Fruit fly (Drosophila melanogaster) whole organism, wandering third instar larva: ENCODE results near the gene scf.

Experiments used
- CG32264 ChIP-seq: fragments of 200-800 bp; sonication (Bioruptor generic); optimal IDR thresholded peaks from 2 replicates; lab custom pipeline; 2016; ENCODE audit warnings: missing biosample characterization, missing genetic modification characterization
- CG9705 ChIP-seq: fragments of 200-800 bp; sonication (Bioruptor generic); optimal IDR thresholded peaks from 2 replicates; lab custom pipeline; 2018; ENCODE audit warnings: missing biosample characterization, mild to moderate bottlenecking, missing genetic modification characterization
- Dfd ChIP-seq: fragments of >200 bp; optimal IDR thresholded peaks from 2 replicates; lab custom pipeline; 2017; ENCODE audit warnings: missing biosample characterization, missing genetic modification characterization
- Dif ChIP-seq: fragments of 200-275, 200-300 bp; sonication (Bioruptor generic); optimal IDR thresholded peaks from 2 replicates; lab custom pipeline; 2018; ENCODE audit warnings: missing biosample characterization, missing genetic modification characterization; ENCODE audit not compliant: partially characterized antibody
- GATAd ChIP-seq: sonication (Bioruptor generic); optimal IDR thresholded peaks from 2 replicates; lab custom pipeline; 2016; ENCODE audit warnings: missing biosample characterization, missing genetic modification characterization
- HLH106 ChIP-seq: fragments of 200-800 bp; optimal IDR thresholded peaks from 3 replicates; lab custom pipeline; 2019; ENCODE audit warnings: missing biosample characterization, mild to moderate bottlenecking, missing genetic modification characterization, moderate library complexity
- Hnf4 ChIP-seq: fragments of 200-800 bp; sonication (Bioruptor generic); optimal IDR thresholded peaks from 2 replicates; lab custom pipeline; 2016; ENCODE audit warnings: missing biosample characterization, mild to moderate bottlenecking, missing genetic modification characterization
- Hr78 ChIP-seq: fragments of >200 bp; optimal IDR thresholded peaks from 2 replicates; lab custom pipeline; 2017; ENCODE audit warnings: missing biosample characterization, missing genetic modification characterization
- Hr83 ChIP-seq: fragments of 200-300 bp; sonication (Bioruptor generic); optimal IDR thresholded peaks from 2 replicates; lab custom pipeline; 2016; ENCODE audit warnings: missing biosample characterization, mild to moderate bottlenecking, missing genetic modification characterization, moderate library complexity; ENCODE audit not compliant: poor library complexity, severe bottlenecking
- Jra ChIP-seq: sonication (Bioruptor generic); optimal IDR thresholded peaks from 2 replicates; lab custom pipeline; 2016; ENCODE audit warnings: missing biosample characterization, missing genetic modification characterization
- Mio ChIP-seq: sonication (Bioruptor generic); optimal IDR thresholded peaks from 2 replicates; lab custom pipeline; 2016; ENCODE audit warnings: missing biosample characterization, missing genetic modification characterization
- Myc ChIP-seq: fragments of >200 bp; optimal IDR thresholded peaks from 2 replicates; lab custom pipeline; 2017
- OdsH ChIP-seq: fragments of 200-800 bp; sonication (Bioruptor generic); optimal IDR thresholded peaks from 2 replicates; lab custom pipeline; 2016; ENCODE audit warnings: missing biosample characterization, mild to moderate bottlenecking, missing genetic modification characterization
- Rel ChIP-seq, 2 experiments: fragments of 200-800 bp; sonication (Bioruptor generic) in 1 of 2; optimal IDR thresholded peaks; 2 replicates in 1 of 2; 3 replicates in 1 of 2; lab custom pipeline; 2016 to 2019; ENCODE audit warnings: mild to moderate bottlenecking in 2 of 2, missing biosample characterization in 2 of 2, missing genetic modification characterization in 2 of 2, moderate library complexity in 1 of 2
- Sp1 ChIP-seq: fragments of 200-800 bp; sonication (Bioruptor generic); optimal IDR thresholded peaks from 3 replicates; lab custom pipeline; 2019; ENCODE audit warnings: missing biosample characterization, mild to moderate bottlenecking, missing genetic modification characterization, moderate library complexity
- Vsx2 ChIP-seq: fragments of 200-300, 225-300 bp; sonication (Bioruptor generic); optimal IDR thresholded peaks from 2 replicates; lab custom pipeline; 2018; ENCODE audit warnings: missing biosample characterization, missing genetic modification characterization; ENCODE audit not compliant: partially characterized antibody
- br ChIP-seq: fragments of 200-800 bp; sonication (Bioruptor generic); optimal IDR thresholded peaks from 2 replicates; lab custom pipeline; 2016; ENCODE audit warnings: missing biosample characterization, missing genetic modification characterization
- brk ChIP-seq: fragments of 200-800 bp; sonication (Bioruptor generic); optimal IDR thresholded peaks from 2 replicates; lab custom pipeline; 2016; ENCODE audit warnings: missing biosample characterization, mild to moderate bottlenecking, missing genetic modification characterization
- dl ChIP-seq, 2 experiments: fragments of 175-275, 200-275 bp in 1 of 2; fragments of 200-275 bp in 1 of 2; sonication (Bioruptor generic); optimal IDR thresholded peaks; lab custom pipeline; 2018; ENCODE audit warnings: mild to moderate bottlenecking in 2 of 2, missing biosample characterization in 2 of 2, missing genetic modification characterization in 2 of 2, moderate library complexity in 2 of 2; ENCODE audit not compliant: partially characterized antibody in 2 of 2, insufficient read depth in 1 of 2
- dmrt93B ChIP-seq: fragments of 200-800 bp; sonication (Bioruptor generic); optimal IDR thresholded peaks from 2 replicates; lab custom pipeline; 2018; ENCODE audit warnings: missing biosample characterization, mild to moderate bottlenecking, missing genetic modification characterization
- ey ChIP-seq: fragments of 200-800 bp; sonication (Bioruptor generic); optimal IDR thresholded peaks from 2 replicates; lab custom pipeline; 2016; ENCODE audit warnings: missing biosample characterization, missing genetic modification characterization
- foxo ChIP-seq, 2 experiments: fragments of 200-800 bp; sonication (Bioruptor generic); optimal IDR thresholded peaks; 2 replicates in 1 of 2; 3 replicates in 1 of 2; lab custom pipeline; 2016 to 2017; ENCODE audit warnings: missing biosample characterization in 2 of 2, missing genetic modification characterization in 2 of 2
- fru ChIP-seq: fragments of 200-800 bp; sonication (Bioruptor generic); optimal IDR thresholded peaks from 3 replicates; lab custom pipeline; 2016; ENCODE audit warnings: missing biosample characterization, mild to moderate bottlenecking, missing genetic modification characterization
- h ChIP-seq: fragments of 200-800 bp; sonication (Bioruptor generic); optimal IDR thresholded peaks from 3 replicates; lab custom pipeline; 2016; ENCODE audit warnings: missing biosample characterization, mild to moderate bottlenecking, missing genetic modification characterization
- lola ChIP-seq: fragments of >200 bp; optimal IDR thresholded peaks from 2 replicates; lab custom pipeline; 2017; ENCODE audit warnings: missing biosample characterization, missing genetic modification characterization
- pan ChIP-seq: fragments of >200 bp; optimal IDR thresholded peaks from 2 replicates; lab custom pipeline; 2017
- psq ChIP-seq: fragments of 200-800 bp; sonication (Bioruptor generic); optimal IDR thresholded peaks from 3 replicates; lab custom pipeline; 2017; ENCODE audit warnings: missing biosample characterization, mild to moderate bottlenecking, missing genetic modification characterization, moderate library complexity
- rgr ChIP-seq: fragments of 200-800 bp; sonication (Bioruptor generic); optimal IDR thresholded peaks from 3 replicates; lab custom pipeline; 2016; ENCODE audit warnings: missing biosample characterization, mild to moderate bottlenecking, missing genetic modification characterization
- sage ChIP-seq: fragments of 200-800 bp; sonication (Bioruptor generic); optimal IDR thresholded peaks from 2 replicates; lab custom pipeline; 2016; ENCODE audit warnings: missing biosample characterization, mild to moderate bottlenecking, missing genetic modification characterization
- sv ChIP-seq: fragments of 200-800 bp; sonication (Bioruptor generic); optimal IDR thresholded peaks from 3 replicates; lab custom pipeline; 2016; ENCODE audit warnings: missing biosample characterization, missing genetic modification characterization
- tai ChIP-seq: sonication (Bioruptor generic); optimal IDR thresholded peaks from 2 replicates; lab custom pipeline; 2016; ENCODE audit warnings: missing biosample characterization, missing genetic modification characterization
- usp ChIP-seq: fragments of >200 bp; optimal IDR thresholded peaks from 2 replicates; lab custom pipeline; 2017; ENCODE audit warnings: missing biosample characterization, missing genetic modification characterization
- woc ChIP-seq: sonication (Bioruptor generic); optimal IDR thresholded peaks from 2 replicates; lab custom pipeline; 2016; ENCODE audit warnings: missing biosample characterization, mild to moderate bottlenecking, missing genetic modification characterization

scf gene

DNA sequence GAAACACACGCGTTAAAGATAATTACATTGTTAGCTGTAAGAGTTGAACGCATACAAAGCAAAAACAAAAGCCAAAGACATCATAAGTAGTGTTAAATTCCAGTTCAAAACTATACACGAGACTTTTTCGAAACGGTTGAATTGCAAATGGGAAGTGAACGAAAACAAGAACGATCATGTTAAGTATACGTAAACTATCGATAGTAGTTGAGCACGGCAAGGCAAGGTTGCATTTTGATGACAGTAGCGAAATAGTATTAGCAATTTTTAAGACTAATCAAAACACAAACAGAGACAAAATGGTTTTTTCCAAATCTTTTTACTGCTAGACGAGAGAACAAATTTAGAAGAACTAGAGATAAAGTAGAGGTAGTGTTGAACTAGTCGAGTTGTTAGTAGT is 3.6 kb upstream of the scf start:
- no peak for TF ChIP-seq Hr83
- no peak for TF ChIP-seq usp (GFP tag; lab: Kevin White, UChicago)
- TF ChIP-seq psq (GFP tag; lab: Kevin White, UChicago) = no peak
- TF ChIP-seq rgr = no peak
- no peak for TF ChIP-seq Mio (GFP tag; lab: Kevin White, UChicago)
- no peak for TF ChIP-seq Vsx2 (GFP tag; lab: Kevin White, UChicago)
- TF ChIP-seq Dfd = no peak
- TF ChIP-seq Dif (GFP tag; lab: Kevin White, UChicago) = no peak
- TF ChIP-seq CG9705 (GFP tag; lab: Kevin White, UChicago) = no peak
- TF ChIP-seq CG32264 = no peak
- TF ChIP-seq woc (GFP tag; lab: Kevin White, UChicago) = no peak
- TF ChIP-seq sv (GFP tag; lab: Kevin White, UChicago) = no peak
- TF ChIP-seq HLH106 (tag; lab: Kevin White, UChicago) = no peak
- no peak for TF ChIP-seq tai (GFP tag; lab: Kevin White, UChicago)
- TF ChIP-seq pan = no peak
- TF ChIP-seq Jra (GFP tag; lab: Kevin White, UChicago) = no peak
- TF ChIP-seq GATAd (GFP tag; lab: Kevin White, UChicago) = no peak
- TF ChIP-seq brk (GFP tag; lab: Kevin White, UChicago) = no peak
- TF ChIP-seq lola (GFP tag; lab: Kevin White, UChicago) = no peak
- no peak for TF ChIP-seq Hnf4 (GFP tag; lab: Kevin White, UChicago)
- TF ChIP-seq, all 38 proteins: peak for 0

DNA sequence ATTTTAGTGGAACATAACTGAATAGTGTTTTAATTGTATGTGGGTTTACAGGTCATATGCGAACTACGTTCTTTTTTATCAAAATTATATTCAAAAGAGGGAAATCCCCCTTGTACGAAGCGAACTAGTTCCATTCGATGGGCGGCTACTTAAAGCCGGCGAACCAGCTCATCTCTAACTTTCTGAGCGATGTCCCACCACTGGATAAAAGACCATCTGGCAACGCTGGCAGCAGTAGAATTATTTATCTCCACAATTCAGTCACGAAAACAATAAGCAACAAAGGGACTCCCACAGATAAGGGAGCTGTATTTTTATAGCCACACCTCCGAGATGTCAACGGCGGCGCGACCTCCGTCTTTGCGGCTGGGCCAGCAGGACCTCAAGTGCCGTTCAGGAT is 2.8 kb upstream of the scf start, which contains the start of gene Rabex-5:
Rabex-5 (plus strand) TSS at position 221 of the 400 bp plus-strand sequence.
- TF ChIP-seq Hr83 (peak; percentile 18), rgr (peak; percentile 28), HLH106 (tag; lab: Kevin White, UChicago) (peak; percentile 33), Myc (lab: Kevin White, UChicago) (no peak), woc (GFP tag; lab: Kevin White, UChicago) (peak; percentile 55), foxo (GFP tag; optimal IDR thresholded peaks at IDR 0.05; lab: Kevin White, UChicago) (peak in 1 of 2 experiments; percentile 43), ey (GFP tag; lab: Kevin White, UChicago) (peak; percentile 16), dmrt93B (GFP tag; lab: Kevin White, UChicago) (no peak), Rel (GFP tag; optimal IDR thresholded peaks at IDR 0.05; lab: Kevin White, UChicago) (no peak), Rel (tag; optimal IDR thresholded peaks at IDR 0.05; lab: Kevin White, UChicago) (peak; percentile 100), tai (GFP tag; lab: Kevin White, UChicago) (no peak)

DNA sequence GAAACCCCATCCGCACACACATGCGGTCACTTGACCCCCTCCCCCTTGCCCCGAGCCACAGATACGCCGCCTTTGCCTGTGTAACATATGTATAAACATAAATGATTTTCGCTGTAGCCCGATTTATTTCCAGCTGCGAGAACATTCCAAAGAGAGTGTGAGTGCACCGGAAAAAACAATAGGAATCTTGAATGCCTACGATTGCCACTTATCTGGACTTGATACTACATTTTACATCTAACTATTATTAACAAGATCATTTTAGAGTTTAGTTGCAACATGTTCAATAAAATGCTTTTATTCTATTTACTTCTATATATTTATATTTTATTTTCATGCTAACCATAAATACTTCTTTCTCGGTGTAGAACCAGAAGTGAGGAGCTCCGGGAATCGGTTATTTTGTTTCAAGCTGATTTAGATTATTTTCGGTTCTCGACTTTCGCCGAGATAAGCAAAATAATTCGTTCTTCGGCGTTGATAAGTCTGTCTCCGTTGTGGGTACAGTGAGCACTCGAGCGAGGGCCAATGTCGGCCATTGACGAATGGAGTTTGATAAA is 1.7 kb downstream of the scf start:
- TF ChIP-seq tai (GFP tag; lab: Kevin White, UChicago) (no peak), ey (GFP tag; lab: Kevin White, UChicago) (peak; percentile 68), Rel (GFP tag; optimal IDR thresholded peaks at IDR 0.05; lab: Kevin White, UChicago) (no peak), Rel (tag; optimal IDR thresholded peaks at IDR 0.05; lab: Kevin White, UChicago) (peak; percentile 54), OdsH (GFP tag; lab: Kevin White, UChicago) (peak; percentile 84), Vsx2 (GFP tag; lab: Kevin White, UChicago) (no peak), HLH106 (tag; lab: Kevin White, UChicago) (peak; percentile 80), woc (GFP tag; lab: Kevin White, UChicago) (peak; percentile 28), CG9705 (GFP tag; lab: Kevin White, UChicago) (peak; percentile 36), br (GFP tag; lab: Kevin White, UChicago) (peak; percentile 59), Sp1 (GFP tag; lab: Kevin White, UChicago) (peak; percentile 78), psq (GFP tag; lab: Kevin White, UChicago) (peak; percentile 79), sv (GFP tag; lab: Kevin White, UChicago) (peak; percentile 74), brk (GFP tag; lab: Kevin White, UChicago) (no peak), Hr78 (GFP tag; lab: Kevin White, UChicago) (no peak), rgr (peak; percentile 76), foxo (GFP tag; optimal IDR thresholded peaks at IDR 0.05; lab: Kevin White, UChicago) (peak in 1 of 2 experiments; percentile 74), sage (GFP tag; lab: Kevin White, UChicago) (no peak), Jra (GFP tag; lab: Kevin White, UChicago) (no peak), dl (GFP tag; optimal IDR thresholded peaks at IDR 0.05; lab: Kevin White, UChicago; ENCODE audit: insufficient read depth in 1 of 2, partially characterized antibody in 2 of 2) (no peak), h (GFP tag; lab: Kevin White, UChicago) (peak; percentile 80), fru (GFP tag; lab: Kevin White, UChicago) (peak; percentile 80)
